Worm (Caenorhabditis elegans) whole organism, mixed stage, embryonic: ENCODE measurements around the gene lim-4.

Experiments used
- M03D4.4 ChIP-seq: sonication (generic microtip); optimal IDR thresholded peaks from 2 replicates; lab custom pipeline; 2017; ENCODE audit warnings: mild to moderate bottlenecking, missing genetic modification characterization, missing compliant biosample characterization
- lin-13 ChIP-seq: fragments of 150-350 bp; optimal IDR thresholded peaks from 2 replicates; lab custom pipeline; 2014; ENCODE audit warnings: missing biosample characterization, missing genetic modification characterization
- ztf-11 ChIP-seq: fragments of 150-350 bp; optimal IDR thresholded peaks from 2 replicates; lab custom pipeline; 2014; ENCODE audit warnings: missing biosample characterization, missing genetic modification characterization

DNA sequence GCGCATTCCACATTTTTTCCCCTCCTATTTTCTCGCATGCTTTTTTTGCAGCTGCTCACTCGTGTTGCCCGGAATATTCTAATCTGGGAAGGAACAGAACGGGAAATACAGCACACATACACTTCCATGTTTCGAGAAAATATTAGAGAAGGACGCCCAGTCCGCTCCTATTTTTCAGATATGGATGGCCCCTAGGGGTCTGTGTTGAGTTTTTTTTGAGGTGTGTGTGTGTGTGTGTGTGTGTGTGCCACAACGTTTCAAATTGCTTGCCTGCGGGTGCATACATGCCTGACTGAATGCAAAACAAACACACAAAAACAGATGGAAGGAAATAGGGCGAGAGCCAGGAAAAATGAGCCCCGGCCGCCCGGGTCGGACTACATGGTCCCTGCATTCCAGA lies 51.7 kb downstream of the lim-4 start:
- TF ChIP-seq ztf-11 (tag; lab: Kevin White, UChicago) (no peak), M03D4.4 (no peak), lin-13 (no peak)
